Worm (Caenorhabditis elegans): ENCODE data around the gene lon-3.

ce11 chrV:12184308-12184999, 14.0 kb downstream of the lon-3 start, which contains the start of gene srd-4:
- TF ChIP-seq F22D6.2 (tag; optimal IDR thresholded peaks at IDR 0.05) = no peak
- TF ChIP-seq fkh-3 (tag; optimal IDR thresholded peaks at IDR 0.05) = no peak
- no peak for TF ChIP-seq F52B5.7 (tag; optimal IDR thresholded peaks at IDR 0.05)
- TF ChIP-seq nhr-90 (tag; optimal IDR thresholded peaks at IDR 0.05) = no peak
- TF ChIP-seq aptf-2 (GFP tag; conservative IDR thresholded peaks at IDR 0.05) = no peak
- no peak for TF ChIP-seq aptf-3 (GFP tag; IDR thresholded peaks at IDR 0.05)
- no peak for TF ChIP-seq ztf-22 (GFP tag; optimal IDR thresholded peaks at IDR 0.05)

Measured in whole organism, young adult.